Fruit fly (Drosophila melanogaster) whole organism, embryonic: ENCODE measurements around the gene Lcp65Ag1.

Experiments used
- Blimp-1 ChIP-seq: fragments of 200-800 bp; sonication (Bioruptor generic); optimal IDR thresholded peaks from 3 replicates; lab custom pipeline; 2018; ENCODE audit warnings: missing biosample characterization, missing genetic modification characterization, mild to moderate bottlenecking, moderate library complexity, missing genetic modification reagents
- CG10209 ChIP-seq: fragments of 200-800 bp; sonication (Bioruptor generic); optimal IDR thresholded peaks from 3 replicates; lab custom pipeline; 2017; ENCODE audit warnings: missing biosample characterization, mild to moderate bottlenecking, missing genetic modification characterization, missing genetic modification reagents
- CG10565 ChIP-seq: fragments of 200-800 bp; sonication (Bioruptor generic); optimal IDR thresholded peaks from 3 replicates; lab custom pipeline; 2016; ENCODE audit warnings: missing biosample characterization, mild to moderate bottlenecking, missing genetic modification characterization
- CG10979 ChIP-seq: fragments of 200-800 bp; sonication (Bioruptor generic); optimal IDR thresholded peaks from 2 replicates; lab custom pipeline; 2018; ENCODE audit warnings: missing biosample characterization, mild to moderate bottlenecking, missing genetic modification characterization, moderate library complexity
- CG11560 ChIP-seq: fragments of 200-800 bp; sonication (Bioruptor generic); IDR thresholded peaks from 3 replicates; pipeline ENCODE4 v1.3.6; 2022; ENCODE audit warnings: missing biosample characterization, missing genetic modification characterization
- CG12659 ChIP-seq: fragments of 200-800 bp; sonication (Bioruptor generic); optimal IDR thresholded peaks from 3 replicates; lab custom pipeline; 2017; ENCODE audit warnings: mild to moderate bottlenecking, missing biosample characterization, missing genetic modification reagents, missing genetic modification characterization
- CG14710 ChIP-seq: fragments of 200-800 bp; sonication (Bioruptor generic); optimal IDR thresholded peaks from 3 replicates; lab custom pipeline; 2019; ENCODE audit warnings: missing biosample characterization, mild to moderate bottlenecking, missing genetic modification characterization, moderate library complexity
- CG17568 ChIP-seq: fragments of 200-800 bp; sonication (Bioruptor generic); optimal IDR thresholded peaks from 2 replicates; lab custom pipeline; 2018; ENCODE audit warnings: missing biosample characterization, mild to moderate bottlenecking, missing genetic modification characterization, moderate library complexity
- CG3995 ChIP-seq: fragments of 200-800 bp; sonication (Bioruptor generic); optimal IDR thresholded peaks from 3 replicates; lab custom pipeline; 2016; ENCODE audit warnings: missing biosample characterization, missing genetic modification characterization
- CG42726 ChIP-seq: fragments of 200-800 bp; sonication (Bioruptor generic); IDR thresholded peaks from 2 replicates; pipeline ENCODE4 v1.3.6; 2022; ENCODE audit warnings: missing biosample characterization, missing genetic modification characterization; ENCODE audit not compliant: partially characterized antibody
- CG4360 ChIP-seq: fragments of 200-800 bp; sonication (Bioruptor generic); IDR thresholded peaks from 2 replicates; pipeline ENCODE4 v1.3.6; 2022; ENCODE audit warnings: missing biosample characterization, missing genetic modification characterization
- CG4424 ChIP-seq: fragments of 200-800 bp; sonication (Bioruptor generic); optimal IDR thresholded peaks from 3 replicates; lab custom pipeline; 2016; ENCODE audit warnings: missing biosample characterization, missing genetic modification characterization
- CG7987 ChIP-seq: fragments of 200-800 bp; sonication (Bioruptor generic); optimal IDR thresholded peaks from 2 replicates; lab custom pipeline; 2018; ENCODE audit warnings: missing biosample characterization, mild to moderate bottlenecking, missing genetic modification characterization, moderate library complexity
- CG8290 ChIP-seq, 3 experiments: fragments of 200-800 bp; sonication (Bioruptor generic); optimal IDR thresholded peaks; 2 replicates each; lab custom pipeline; 2016 to 2019; ENCODE audit warnings: missing biosample characterization in 3 of 3, missing genetic modification characterization in 3 of 3, mild to moderate bottlenecking in 2 of 3, moderate library complexity in 1 of 3
- CG9932 ChIP-seq: fragments of 200-800 bp; sonication (Bioruptor generic); IDR thresholded peaks from 2 replicates; pipeline ENCODE4 v1.3.6; 2022; ENCODE audit warnings: missing biosample characterization, missing genetic modification characterization
- CHES-1-like ChIP-seq: fragments of 200-800 bp; sonication (Bioruptor generic); optimal IDR thresholded peaks from 2 replicates; lab custom pipeline; 2016; ENCODE audit warnings: missing biosample characterization, missing genetic modification characterization
- Dek ChIP-seq: fragments of 200-800 bp; sonication (Bioruptor generic); optimal IDR thresholded peaks from 3 replicates; lab custom pipeline; 2019; ENCODE audit warnings: missing biosample characterization, mild to moderate bottlenecking, missing genetic modification characterization, moderate library complexity
- E2f1 ChIP-seq: fragments of 200-800 bp; sonication (Bioruptor generic); IDR thresholded peaks from 2 replicates; pipeline ENCODE4 v1.3.6; 2022; ENCODE audit warnings: missing biosample characterization, missing genetic modification characterization
- E2f2 ChIP-seq: fragments of 200-800 bp; sonication (Bioruptor generic); IDR thresholded peaks from 2 replicates; pipeline ENCODE4 v1.3.6; 2022; ENCODE audit warnings: missing biosample characterization, missing genetic modification characterization
- Eip74EF ChIP-seq, 2 experiments: fragments of 200-800 bp in 1 of 2; fragments of >200 bp in 1 of 2; sonication (Bioruptor generic) in 1 of 2; optimal IDR thresholded peaks; 2 replicates each; lab custom pipeline; 2017 to 2019; ENCODE audit warnings: missing biosample characterization in 2 of 2, missing genetic modification characterization in 2 of 2, mild to moderate bottlenecking in 1 of 2, moderate library complexity in 1 of 2
- HmgZ ChIP-seq: fragments of 200-800 bp; sonication (Bioruptor generic); optimal IDR thresholded peaks from 2 replicates; lab custom pipeline; 2018; ENCODE audit warnings: missing biosample characterization, mild to moderate bottlenecking, missing genetic modification characterization
- Lim3 ChIP-seq: fragments of 200-800 bp; sonication (Bioruptor generic); IDR thresholded peaks from 2 replicates; pipeline ENCODE4 v1.3.6; 2022; ENCODE audit warnings: missing biosample characterization, missing genetic modification characterization
- Nf-YC ChIP-seq: fragments of 200-800 bp; optimal IDR thresholded peaks from 3 replicates; lab custom pipeline; 2019; ENCODE audit warnings: missing biosample characterization, mild to moderate bottlenecking, missing genetic modification characterization, moderate library complexity
- Ptx1 ChIP-seq: fragments of 200-800 bp; sonication (Bioruptor generic); IDR thresholded peaks from 2 replicates; pipeline ENCODE4 v1.3.6; 2022; ENCODE audit warnings: missing biosample characterization, missing genetic modification characterization
- Ravus ChIP-seq: fragments of 200-800 bp; sonication (Bioruptor generic); IDR thresholded peaks from 2 replicates; pipeline ENCODE4 v1.3.6; 2022; ENCODE audit warnings: missing biosample characterization, missing genetic modification characterization
- Six4 ChIP-seq: fragments of 200-800 bp; sonication (Bioruptor generic); optimal IDR thresholded peaks from 2 replicates; lab custom pipeline; 2016; ENCODE audit warnings: missing biosample characterization, missing genetic modification characterization
- Usf ChIP-seq: fragments of 200-800 bp; sonication (Bioruptor generic); optimal IDR thresholded peaks from 2 replicates; lab custom pipeline; 2017; ENCODE audit warnings: missing genotype, missing biosample characterization, missing genetic modification characterization
- ase ChIP-seq: fragments of 200-800 bp; sonication (Bioruptor generic); IDR thresholded peaks from 3 replicates; pipeline ENCODE4 v1.3.6; 2022; ENCODE audit warnings: missing biosample characterization, missing genetic modification characterization
- crol ChIP-seq: fragments of 200-800 bp; sonication (Bioruptor generic); IDR thresholded peaks from 2 replicates; pipeline ENCODE4 v1.3.6; 2022; ENCODE audit warnings: missing biosample characterization, missing genetic modification characterization
- dm ChIP-seq: fragments of 200-800 bp; sonication (Bioruptor generic); optimal IDR thresholded peaks from 3 replicates; lab custom pipeline; 2016; ENCODE audit warnings: missing biosample characterization, missing genetic modification characterization
- dmrt99B ChIP-seq: fragments of 200-800 bp; sonication (Bioruptor generic); optimal IDR thresholded peaks from 2 replicates; lab custom pipeline; 2018; ENCODE audit warnings: missing biosample characterization, mild to moderate bottlenecking, missing genetic modification characterization, moderate library complexity
- emc ChIP-seq: fragments of 200-800 bp; sonication (Bioruptor generic); optimal IDR thresholded peaks from 2 replicates; lab custom pipeline; 2016; ENCODE audit warnings: missing biosample characterization, missing genetic modification characterization
- fd102C ChIP-seq: fragments of 200-800 bp; sonication (Bioruptor generic); optimal IDR thresholded peaks from 2 replicates; lab custom pipeline; 2018; ENCODE audit warnings: missing biosample characterization, mild to moderate bottlenecking, missing genetic modification characterization, moderate library complexity
- gsb-n ChIP-seq: fragments of 200-800 bp; sonication (Bioruptor generic); optimal IDR thresholded peaks from 3 replicates; lab custom pipeline; 2018; ENCODE audit warnings: missing biosample characterization, mild to moderate bottlenecking, missing genetic modification characterization
- insv ChIP-seq, 2 experiments: fragments of 200-800 bp; sonication (Bioruptor generic); optimal IDR thresholded peaks; 3 replicates each; lab custom pipeline; 2016 to 2018; ENCODE audit warnings: missing biosample characterization in 2 of 2, missing genetic modification characterization in 2 of 2
- nerfin-1 ChIP-seq: fragments of 200-800 bp; sonication (Bioruptor generic); optimal IDR thresholded peaks from 3 replicates; lab custom pipeline; 2019; ENCODE audit warnings: missing biosample characterization, mild to moderate bottlenecking, missing genetic modification characterization, moderate library complexity
- nerfin-2 ChIP-seq: fragments of 200-800 bp; sonication (Bioruptor generic); IDR thresholded peaks from 2 replicates; pipeline ENCODE4 v1.3.6; 2022; ENCODE audit warnings: missing biosample characterization, missing genetic modification characterization; ENCODE audit not compliant: partially characterized antibody
- oc ChIP-seq: fragments of 200-800 bp; sonication (Bioruptor generic); optimal IDR thresholded peaks from 2 replicates; lab custom pipeline; 2018; ENCODE audit warnings: missing biosample characterization, mild to moderate bottlenecking, missing genetic modification characterization, moderate library complexity
- pros ChIP-seq: fragments of 200-800 bp; sonication (Bioruptor generic); optimal IDR thresholded peaks from 3 replicates; lab custom pipeline; 2019; ENCODE audit warnings: missing biosample characterization, mild to moderate bottlenecking, missing genetic modification characterization, moderate library complexity
- pum ChIP-seq: fragments of 200-800 bp; sonication (Bioruptor generic); optimal IDR thresholded peaks from 2 replicates; lab custom pipeline; 2016; ENCODE audit warnings: missing biosample characterization, missing genetic modification characterization
- sima ChIP-seq: fragments of 200-800 bp; sonication (Bioruptor generic); optimal IDR thresholded peaks from 2 replicates; lab custom pipeline; 2016; ENCODE audit warnings: missing biosample characterization, missing genetic modification characterization
- slou ChIP-seq: fragments of 200-800 bp; sonication (Bioruptor generic); optimal IDR thresholded peaks from 3 replicates; lab custom pipeline; 2016; ENCODE audit warnings: missing biosample characterization, missing genetic modification characterization
- ssp ChIP-seq: fragments of 200-800 bp; sonication (Bioruptor generic); IDR thresholded peaks from 2 replicates; pipeline ENCODE4 v1.3.6; 2022; ENCODE audit warnings: missing biosample characterization, missing genetic modification characterization
- yki ChIP-seq: fragments of >200 bp; optimal IDR thresholded peaks from 3 replicates; lab custom pipeline; 2018

Gene Lcp65Ag1

DNA sequence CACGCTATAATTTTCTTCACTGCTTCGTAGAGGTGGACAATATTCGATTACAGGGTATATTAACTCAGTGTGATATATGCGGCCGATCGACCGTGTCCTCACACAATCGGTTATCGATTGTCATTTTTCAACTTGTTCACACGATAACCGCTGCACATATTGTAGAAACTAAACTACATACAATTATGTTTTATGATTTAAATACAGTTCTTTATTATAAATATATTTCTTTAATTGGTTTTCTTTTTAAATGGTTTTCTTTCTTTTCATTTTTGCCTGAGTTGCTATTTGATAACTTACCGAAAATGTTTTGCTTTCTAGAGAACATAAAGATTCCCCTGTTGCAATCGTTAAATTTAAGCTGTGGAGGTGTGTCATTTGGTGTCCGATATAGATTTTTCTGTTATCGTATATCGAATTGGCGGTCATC lies 38.8 kb upstream of the Lcp65Ag1 start, which contains the start of the genes fmt and CG7376 (continued):
- TF ChIP-seq Dek (tag; lab: Kevin White, UChicago): no peak
- no peak for TF ChIP-seq Ptx1 (GFP tag; lab: Robert Waterston, UW)
- peak; percentile 90 for TF ChIP-seq nerfin-2 (GFP tag; lab: Robert Waterston, UW)
- TF ChIP-seq Lim3 (GFP tag; lab: Robert Waterston, UW): no peak
- no peak for TF ChIP-seq CG3995 (GFP tag; lab: Kevin White, UChicago)
- TF ChIP-seq CG10209: no peak
- TF ChIP-seq emc (GFP tag; lab: Kevin White, UChicago): no peak
- TF ChIP-seq CHES-1-like: no peak
- no peak for TF ChIP-seq dmrt99B (tag; lab: Kevin White, UChicago)
- TF ChIP-seq CG11560: no peak
- no peak for TF ChIP-seq slou
- peak; percentile 83 for TF ChIP-seq CG14710 (tag; lab: Kevin White, UChicago)
- no peak for TF ChIP-seq CG7987 (GFP tag; lab: Kevin White, UChicago)
- TF ChIP-seq Blimp-1 (GFP tag; lab: Kevin White, UChicago): no peak
- TF ChIP-seq CG4424: no peak
- TF ChIP-seq sima (GFP tag; lab: Kevin White, UChicago): no peak
- peak; percentile 93 for TF ChIP-seq ssp (GFP tag; lab: Robert Waterston, UW)
- TF ChIP-seq Six4 (GFP tag; lab: Kevin White, UChicago): no peak
- no peak for TF ChIP-seq CG42726 (GFP tag; lab: Robert Waterston, UW)
- TF ChIP-seq ase (GFP tag; lab: Robert Waterston, UW): no peak
- TF ChIP-seq CG10979 (tag; lab: Kevin White, UChicago): peak; percentile 30
- no peak for TF ChIP-seq pum
- no peak for TF ChIP-seq Eip74EF (GFP tag; optimal IDR thresholded peaks at IDR 0.05; lab: Kevin White, UChicago)
- no peak for TF ChIP-seq oc (tag; lab: Kevin White, UChicago)
- no peak for TF ChIP-seq Ravus (GFP tag; lab: Robert Waterston, UW)
- no peak for TF ChIP-seq yki (lab: Kevin White, UChicago)
- TF ChIP-seq Usf (GFP tag; lab: Kevin White, UChicago): no peak
- no peak for TF ChIP-seq fd102C (GFP tag; lab: Kevin White, UChicago)
- TF ChIP-seq CG12659: peak; percentile 80

DNA sequence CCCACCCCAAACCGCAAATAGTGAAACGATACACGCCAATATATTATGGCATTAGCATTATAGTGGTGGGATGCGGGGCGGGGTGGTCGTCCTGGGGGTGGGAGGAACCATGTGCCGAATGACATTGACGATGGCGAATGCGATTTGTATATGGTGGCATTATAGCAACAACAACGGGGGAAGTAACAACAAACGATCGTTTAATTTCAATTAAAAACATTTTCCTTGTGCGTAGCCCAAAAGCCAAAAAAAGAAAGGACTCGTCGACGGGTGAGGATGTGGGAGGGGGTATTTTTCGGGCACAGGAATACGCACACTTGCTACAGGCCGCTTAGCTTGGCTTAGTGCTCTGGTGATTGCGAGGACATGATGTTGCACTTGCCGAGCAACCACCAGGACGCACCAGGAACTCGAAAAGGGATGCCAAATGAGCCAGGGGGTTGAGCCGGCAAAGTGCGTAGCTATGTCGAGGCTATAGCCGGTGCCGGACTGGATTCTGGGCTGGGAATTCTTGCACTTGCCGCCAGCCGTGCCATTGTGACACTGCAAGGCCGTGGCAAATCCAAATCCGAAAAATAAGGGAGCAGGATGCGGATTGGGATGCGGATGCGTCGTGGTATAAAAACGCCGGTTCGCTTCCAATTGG lies 27.5 kb upstream of the Lcp65Ag1 start, which contains the start of gene Prdm13:
TSS of gene Prdm13 (plus strand) at position 645 of the 646 bp plus-strand sequence.
- TF ChIP-seq insv (GFP tag; optimal IDR thresholded peaks at IDR 0.05; lab: Kevin White, UChicago): no peak
- TF ChIP-seq oc (tag; lab: Kevin White, UChicago): peak; percentile 77
- peak; percentile 95 for TF ChIP-seq nerfin-1
- peak; percentile 52; the same call in 1 of the 2 replicates for TF ChIP-seq CG4360 (GFP tag; lab: Robert Waterston, UW)
- no peak for TF ChIP-seq CG10565 (GFP tag; lab: Kevin White, UChicago)
- TF ChIP-seq CG11560: no peak
- no peak for TF ChIP-seq CG17568 (GFP tag; lab: Kevin White, UChicago)
- no peak for TF ChIP-seq E2f2
- peak; percentile 21; the same call in 1 of the 2 replicates for TF ChIP-seq nerfin-2 (GFP tag; lab: Robert Waterston, UW)
- no peak for TF ChIP-seq CG9932 (GFP tag; lab: Robert Waterston, UW)
- no peak for TF ChIP-seq HmgZ (tag; lab: Kevin White, UChicago)
- TF ChIP-seq crol (GFP tag; lab: Robert Waterston, UW): peak; percentile 27; the same call in 1 of the 2 replicates
- no peak for TF ChIP-seq CG8290 (GFP tag; optimal IDR thresholded peaks at IDR 0.05; lab: Kevin White, UChicago)
- TF ChIP-seq CG8290 (tag; optimal IDR thresholded peaks at IDR 0.05; lab: Kevin White, UChicago): no peak
- peak; percentile 50 for TF ChIP-seq gsb-n
- no peak for TF ChIP-seq E2f1 (GFP tag; lab: Robert Waterston, UW)
- TF ChIP-seq Nf-YC (tag; lab: Kevin White, UChicago): no peak
- peak; percentile 72 for TF ChIP-seq pros
- no peak for TF ChIP-seq dm (GFP tag; lab: Kevin White, UChicago)
